Fruit fly (Drosophila melanogaster): ENCODE measurements around the gene CG11444.
A peak's percentile ranks its signal among the peaks of the same experiment; 100 is the strongest.

The CG11444 gene

DNA sequence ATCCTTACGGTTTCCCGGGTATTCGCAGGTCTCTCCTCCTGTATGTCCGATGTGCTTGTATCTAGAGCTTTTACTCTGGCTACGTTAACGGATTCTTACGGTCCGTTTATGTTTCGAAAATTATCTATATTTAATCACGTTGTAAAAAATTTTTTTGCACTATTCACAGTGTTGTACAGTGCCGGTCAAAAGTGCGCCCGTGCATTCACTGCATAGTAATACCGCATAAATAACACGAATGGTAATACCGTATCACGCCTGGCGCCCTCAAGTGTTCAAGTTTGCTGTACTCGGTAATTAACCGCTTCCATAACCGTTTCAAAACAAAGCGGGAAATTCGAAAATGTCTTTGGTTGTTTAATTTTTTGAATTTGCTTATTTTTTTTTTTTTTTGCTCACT lies at the start of gene CG11444 (continued):
- TF ChIP-seq CG10321 (GFP tag; IDR thresholded peaks at IDR 0.05) (no peak), Oli (tag; optimal IDR thresholded peaks at IDR 0.05) (no peak), Dref (GFP tag; IDR thresholded peaks at IDR 0.05) (peak; percentile 47; the same call in 1 of the 2 replicates), CG8924 (tag; optimal IDR thresholded peaks at IDR 0.05) (peak; percentile 64), ATbp (GFP tag; optimal IDR thresholded peaks at IDR 0.05) (no peak), CG14710 (tag; optimal IDR thresholded peaks at IDR 0.05) (peak; percentile 63), CG9876 (GFP tag; optimal IDR thresholded peaks at IDR 0.05) (peak; percentile 33), stc (GFP tag; IDR thresholded peaks at IDR 0.05) (no peak), GATAe (GFP tag; conservative IDR thresholded peaks at IDR 0.05) (no peak), Ets97D (GFP tag; optimal IDR thresholded peaks at IDR 0.05) (peak; percentile 87), MTF-1 (GFP tag; optimal IDR thresholded peaks at IDR 0.05; ENCODE audit: borderline replicate concordance) (peak; percentile 40), nerfin-1 (tag; optimal IDR thresholded peaks at IDR 0.05) (peak; percentile 33), pita (GFP tag; optimal IDR thresholded peaks at IDR 0.05) (no peak), Optix (GFP tag; IDR thresholded peaks at IDR 0.05) (no peak), Camta (GFP tag; optimal IDR thresholded peaks at IDR 0.05) (peak; percentile 11), CG10979 (tag; optimal IDR thresholded peaks at IDR 0.05) (peak; percentile 23), stwl (tag; optimal IDR thresholded peaks at IDR 0.05) (peak; percentile 76), hbn (GFP tag; IDR thresholded peaks at IDR 0.05; ENCODE audit: partially characterized antibody) (no peak), pum (GFP tag; optimal IDR thresholded peaks at IDR 0.05) (peak; percentile 45), ham (GFP tag; IDR thresholded peaks at IDR 0.05) (no peak), CG9817 (tag; optimal IDR thresholded peaks at IDR 0.05) (peak; percentile 29), Ssrp (tag; optimal IDR thresholded peaks at IDR 0.05) (no peak), CG13624 (GFP tag; optimal IDR thresholded peaks at IDR 0.05) (peak; percentile 50), Myb (GFP tag; optimal IDR thresholded peaks at IDR 0.05) (peak; percentile 72), Hr51 (GFP tag; optimal IDR thresholded peaks at IDR 0.05) (peak in 1 of 2 experiments; percentile 19), sr (GFP tag; IDR thresholded peaks at IDR 0.05) (no peak), grau (tag; optimal IDR thresholded peaks at IDR 0.05) (peak; percentile 25), Hey (tag; optimal IDR thresholded peaks at IDR 0.05) (no peak), gsb (GFP tag; IDR thresholded peaks at IDR 0.05) (no peak), kni (GFP tag; optimal IDR thresholded peaks at IDR 0.05) (no peak), CG6765 (GFP tag; optimal IDR thresholded peaks at IDR 0.05) (no peak), gcm2 (GFP tag; optimal IDR thresholded peaks at IDR 0.05) (no peak), Ada2b (GFP tag; IDR thresholded peaks at IDR 0.05) (no peak), Max (GFP tag; optimal IDR thresholded peaks at IDR 0.05) (peak; percentile 40), Jarid2 (GFP tag; optimal IDR thresholded peaks at IDR 0.05) (peak; percentile 22), Scr (GFP tag; IDR thresholded peaks at IDR 0.05; ENCODE audit: partially characterized antibody) (no peak), tio (GFP tag; optimal IDR thresholded peaks at IDR 0.05) (no peak), chif (GFP tag; optimal IDR thresholded peaks at IDR 0.05) (peak in 1 of 2 experiments; percentile 46), CG10267 (tag; optimal IDR thresholded peaks at IDR 0.05) (peak; percentile 97), Abd-B (GFP tag; optimal IDR thresholded peaks at IDR 0.05) (peak; percentile 5), trem (tag; optimal IDR thresholded peaks at IDR 0.05) (peak; percentile 74), YL-1 (GFP tag; optimal IDR thresholded peaks at IDR 0.05) (peak; percentile 87), Asciz (GFP tag; optimal IDR thresholded peaks at IDR 0.05) (no peak), NC2β (GFP tag; optimal IDR thresholded peaks at IDR 0.05) (peak; percentile 2), Stat92E (GFP tag; optimal IDR thresholded peaks at IDR 0.05) (peak in 1 of 3 experiments; percentile 24), unc-4 (GFP tag; IDR thresholded peaks at IDR 0.05; ENCODE audit: partially characterized antibody) (no peak), CHES-1-like (GFP tag; optimal IDR thresholded peaks at IDR 0.05) (peak; percentile 70), Dp (GFP tag; optimal IDR thresholded peaks at IDR 0.05) (peak; percentile 91), shn (GFP tag; optimal IDR thresholded peaks at IDR 0.05) (peak; percentile 43), Opbp (GFP tag; IDR thresholded peaks at IDR 0.05; ENCODE audit: partially characterized antibody) (peak; percentile 52; the same call in 1 of the 3 replicates)

Data from whole organism, embryonic.